Worm (Caenorhabditis elegans) whole organism, L2 larva: Measurements from ENCODE around the gene F10C2.3.

ENCODE experiments used
- C34F6.9 ChIP-seq: fragments of 150-350 bp; optimal IDR thresholded peaks from 2 replicates; lab custom pipeline; 2014; ENCODE audit warnings: missing biosample characterization, missing genetic modification characterization
- F13H6.1 ChIP-seq: sonication (generic microtip); optimal IDR thresholded peaks from 2 replicates; lab custom pipeline; 2016; ENCODE audit warnings: missing genetic modification characterization, missing compliant biosample characterization
- R02D3.7 ChIP-seq: fragments of 150-350 bp; optimal IDR thresholded peaks from 2 replicates; lab custom pipeline; 2014; ENCODE audit warnings: missing biosample characterization, missing genetic modification characterization
- Y55F3AM.14 ChIP-seq: fragments of 200-800 bp; sonication (Bioruptor generic); optimal IDR thresholded peaks from 2 replicates; lab custom pipeline; 2018; ENCODE audit warnings: mild to moderate bottlenecking, missing genetic modification characterization, missing compliant biosample characterization
- aly-2 ChIP-seq: fragments of 150-350 bp; optimal IDR thresholded peaks from 2 replicates; lab custom pipeline; 2014; ENCODE audit warnings: missing biosample characterization, missing genetic modification characterization
- ama-1 ChIP-seq: fragments of 150-350 bp; optimal IDR thresholded peaks from 2 replicates; lab custom pipeline; 2018; ENCODE audit warnings: inconsistent platforms
- blmp-1 ChIP-seq: sonication (generic microtip); optimal IDR thresholded peaks from 2 replicates; lab custom pipeline; 2017; ENCODE audit warnings: missing genetic modification characterization, mild to moderate bottlenecking, missing compliant biosample characterization, antibody characterized with exemption, moderate library complexity; ENCODE audit not compliant: insufficient read depth
- ceh-16 ChIP-seq: fragments of 150-350 bp; optimal IDR thresholded peaks from 2 replicates; lab custom pipeline; 2014; ENCODE audit warnings: missing biosample characterization, missing genetic modification characterization
- crh-2 ChIP-seq: sonication (generic microtip); optimal IDR thresholded peaks from 2 replicates; lab custom pipeline; 2017; ENCODE audit warnings: missing biosample characterization, missing genetic modification characterization
- dmd-4 ChIP-seq: sonication (generic microtip); optimal IDR thresholded peaks from 2 replicates; lab custom pipeline; 2017; ENCODE audit warnings: missing biosample characterization, missing genetic modification characterization
- egl-27 ChIP-seq: sonication (generic microtip); optimal IDR thresholded peaks from 3 replicates; lab custom pipeline; 2017; ENCODE audit warnings: missing biosample characterization, missing genetic modification reagents, missing genetic modification characterization
- elt-3 ChIP-seq: sonication (generic microtip); optimal IDR thresholded peaks from 2 replicates; lab custom pipeline; 2017; ENCODE audit warnings: missing biosample characterization, missing genetic modification characterization
- fos-1 ChIP-seq: fragments of 150-350 bp; optimal IDR thresholded peaks from 2 replicates; lab custom pipeline; 2014; ENCODE audit warnings: missing biosample characterization, missing genetic modification characterization
- lin-11 ChIP-seq: fragments of 150-350 bp; sonication (generic microtip); optimal IDR thresholded peaks from 2 replicates; lab custom pipeline; 2014; ENCODE audit warnings: missing biosample characterization, missing genetic modification characterization, inconsistent platforms, mixed read lengths
- lin-13 ChIP-seq: fragments of 150-350 bp; optimal IDR thresholded peaks from 2 replicates; lab custom pipeline; 2014; ENCODE audit warnings: missing biosample characterization, missing genetic modification reagents, missing genetic modification characterization
- lin-39 ChIP-seq: fragments of 150-350 bp; optimal IDR thresholded peaks from 2 replicates; lab custom pipeline; 2014; ENCODE audit warnings: missing biosample characterization, missing genetic modification reagents, missing genetic modification characterization
- lsy-2 ChIP-seq, 2 experiments: fragments of 150-350 bp in 1 of 2; sonication (generic microtip) in 1 of 2; optimal IDR thresholded peaks; 2 replicates each; lab custom pipeline; 2014 to 2017; ENCODE audit warnings: missing biosample characterization in 2 of 2, missing genetic modification characterization in 2 of 2
- mbf-1 ChIP-seq: sonication (generic microtip); optimal IDR thresholded peaks from 2 replicates; lab custom pipeline; 2017; ENCODE audit warnings: missing biosample characterization, missing genetic modification characterization
- mdl-1 ChIP-seq, 2 experiments: fragments of 150-350 bp in 1 of 2; sonication (generic microtip) in 1 of 2; optimal IDR thresholded peaks; 2 replicates each; lab custom pipeline; 2017; ENCODE audit warnings: missing biosample characterization in 2 of 2, missing genetic modification characterization in 2 of 2
- nhr-11 ChIP-seq: fragments of 150-350 bp; optimal IDR thresholded peaks from 2 replicates; lab custom pipeline; 2014; ENCODE audit warnings: missing biosample characterization, missing genetic modification characterization
- nhr-12 ChIP-seq: fragments of 150-350 bp; optimal IDR thresholded peaks from 2 replicates; lab custom pipeline; 2014; ENCODE audit warnings: missing biosample characterization, missing genetic modification characterization
- nhr-129 ChIP-seq: fragments of 150-350 bp; optimal IDR thresholded peaks from 2 replicates; lab custom pipeline; 2014; ENCODE audit warnings: missing biosample characterization, missing genetic modification characterization
- nhr-21 ChIP-seq: fragments of 150-350 bp; optimal IDR thresholded peaks from 2 replicates; lab custom pipeline; 2014; ENCODE audit warnings: missing biosample characterization, missing genetic modification characterization
- nhr-25 ChIP-seq: fragments of 150-350 bp; sonication (generic microtip); optimal IDR thresholded peaks from 3 replicates; lab custom pipeline; 2014; ENCODE audit warnings: missing biosample characterization, missing genetic modification characterization
- nhr-6 ChIP-seq: fragments of 150-350 bp; optimal IDR thresholded peaks from 2 replicates; lab custom pipeline; 2014; ENCODE audit warnings: missing biosample characterization, missing genetic modification characterization
- nhr-77 ChIP-seq: fragments of 150-350 bp; optimal IDR thresholded peaks from 2 replicates; lab custom pipeline; 2014; ENCODE audit warnings: missing biosample characterization, missing genetic modification characterization
- sem-4 ChIP-seq: fragments of 150-350 bp; optimal IDR thresholded peaks from 2 replicates; lab custom pipeline; 2014; ENCODE audit warnings: missing biosample characterization, missing genetic modification reagents, missing genetic modification characterization
- sma-3 ChIP-seq: sonication (generic microtip); optimal IDR thresholded peaks from 2 replicates; lab custom pipeline; 2016; ENCODE audit warnings: missing genetic modification reagents, missing genetic modification characterization, missing compliant biosample characterization
- sma-9 ChIP-seq, 2 experiments: fragments of 150-350 bp in 1 of 2; sonication (generic microtip) in 1 of 2; optimal IDR thresholded peaks; 2 replicates each; lab custom pipeline; 2014 to 2016; ENCODE audit warnings: missing genetic modification characterization in 2 of 2, mild to moderate bottlenecking in 1 of 2, missing biosample characterization in 1 of 2, missing compliant biosample characterization in 1 of 2, missing genetic modification reagents in 1 of 2, moderate library complexity in 1 of 2
- unc-39 ChIP-seq: fragments of 150-350 bp; optimal IDR thresholded peaks from 2 replicates; lab custom pipeline; 2014; ENCODE audit warnings: missing biosample characterization, missing genetic modification characterization
- unc-55 ChIP-seq: fragments of 150-350 bp; sonication (generic microtip); optimal IDR thresholded peaks from 3 replicates; lab custom pipeline; 2014; ENCODE audit warnings: missing biosample characterization, missing genetic modification reagents, missing genetic modification characterization
- unc-62 ChIP-seq: fragments of 150-350 bp; optimal IDR thresholded peaks from 2 replicates; lab custom pipeline; 2014; ENCODE audit warnings: missing biosample characterization, missing genetic modification reagents, missing genetic modification characterization
- zag-1 ChIP-seq: fragments of 150-350 bp; optimal IDR thresholded peaks from 2 replicates; lab custom pipeline; 2014; ENCODE audit warnings: missing biosample characterization, missing genetic modification characterization
- ztf-4 ChIP-seq: fragments of 150-350 bp; optimal IDR thresholded peaks from 2 replicates; lab custom pipeline; 2014; ENCODE audit warnings: missing biosample characterization, missing genetic modification characterization

Gene F10C2.3

ce11 chrV:12065859-12066258 lies 45.7 kb downstream of the F10C2.3 start (continued):
- no peak for TF ChIP-seq R02D3.7 (tag; lab: Kevin White, UChicago)
- no peak for TF ChIP-seq nhr-11
- TF ChIP-seq ceh-16 (tag; lab: Kevin White, UChicago), result no peak
- no peak for TF ChIP-seq lin-39 (tag; lab: Kevin White, UChicago)
- TF ChIP-seq nhr-6 (tag; lab: Kevin White, UChicago), result no peak
- no peak for TF ChIP-seq nhr-77 (tag; lab: Kevin White, UChicago)

- no peak for TF ChIP-seq lsy-2 (tag; optimal IDR thresholded peaks at IDR 0.05; lab: Kevin White, UChicago)
- TF ChIP-seq R02D3.7 (tag; lab: Kevin White, UChicago), result no peak
- no peak for TF ChIP-seq lin-13 (GFP tag; lab: Kevin White, UChicago)
- no peak for TF ChIP-seq sma-9 (GFP tag; optimal IDR thresholded peaks at IDR 0.05; lab: Kevin White, UChicago)
- no peak for TF ChIP-seq sma-9 (tag; optimal IDR thresholded peaks at IDR 0.05; lab: Kevin White, UChicago)
- no peak for TF ChIP-seq mbf-1 (tag; lab: Kevin White, UChicago)
- TF ChIP-seq ceh-16 (tag; lab: Kevin White, UChicago), result no peak
- no peak for TF ChIP-seq F13H6.1 (tag; lab: Kevin White, UChicago)
- no peak for TF ChIP-seq ztf-4 (tag; lab: Kevin White, UChicago)
- no peak for TF ChIP-seq nhr-6 (tag; lab: Kevin White, UChicago)
- no peak for TF ChIP-seq unc-55 (GFP tag; lab: Kevin White, UChicago)
- TF ChIP-seq egl-27 (tag; lab: Kevin White, UChicago), result no peak
- TF ChIP-seq fos-1, result no peak
- no peak for TF ChIP-seq nhr-129 (tag; lab: Kevin White, UChicago)
- TF ChIP-seq dmd-4, result no peak
- TF ChIP-seq unc-39 (tag; lab: Kevin White, UChicago), result no peak
Observed at ce11 chrV:12068437-12068836, 48.3 kb downstream of the F10C2.3 start, which contains the start of gene kmo-2. kmo-2 (minus strand) TSS chrV:12068537.

DNA sequence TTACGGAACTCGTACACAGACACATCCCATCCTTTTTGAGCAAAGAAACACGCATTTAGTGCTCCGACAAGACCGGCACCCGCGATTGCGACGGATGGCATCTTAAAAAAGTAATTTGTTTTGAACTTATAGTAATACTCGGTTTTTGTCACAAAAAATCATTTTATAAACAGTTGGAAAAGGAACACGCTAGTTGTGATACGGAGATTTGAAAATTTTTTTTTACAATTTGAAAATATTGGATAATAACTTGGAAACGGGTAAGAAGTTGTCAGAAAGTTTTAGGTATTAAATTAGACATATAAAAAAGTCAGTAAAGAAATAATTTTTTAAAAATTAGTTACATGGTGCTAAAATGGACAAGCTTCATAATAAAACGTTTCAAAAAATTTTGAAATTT lies 50.3 kb downstream of the F10C2.3 start, which contains the start of gene kmo-1:
kmo-1 (minus strand) TSS at position 101 of the 400 bp plus-strand sequence.
- TF ChIP-seq nhr-12, result no peak
- no peak for TF ChIP-seq sem-4 (tag; lab: Kevin White, UChicago)
- no peak for TF ChIP-seq nhr-77 (tag; lab: Kevin White, UChicago)
- TF ChIP-seq nhr-21 (tag; lab: Kevin White, UChicago), result no peak

ce11 chrV:12071483-12071882 lies 51.4 kb downstream of the F10C2.3 start:
- TF ChIP-seq R02D3.7 (tag; lab: Kevin White, UChicago), result no peak
- peak; percentile 29 for TF ChIP-seq sma-3 (GFP tag; lab: Kevin White, UChicago)
- no peak for TF ChIP-seq lin-39 (tag; lab: Kevin White, UChicago)
- peak; percentile 60 for TF ChIP-seq sma-9 (GFP tag; optimal IDR thresholded peaks at IDR 0.05; lab: Kevin White, UChicago)
- no peak for TF ChIP-seq sma-9 (tag; optimal IDR thresholded peaks at IDR 0.05; lab: Kevin White, UChicago)
- no peak for TF ChIP-seq lin-11 (tag; lab: Kevin White, UChicago)
- no peak for TF ChIP-seq nhr-12
- peak; percentile 54 for TF ChIP-seq nhr-21 (tag; lab: Kevin White, UChicago)
- no peak for TF ChIP-seq Y55F3AM.14 (GFP tag; lab: Kevin White, UChicago)
- no peak for TF ChIP-seq lsy-2 (tag; optimal IDR thresholded peaks at IDR 0.05; lab: Kevin White, UChicago)
- no peak for TF ChIP-seq zag-1
- TF ChIP-seq fos-1, result peak; percentile 33
- peak; percentile 27 to 34 for TF ChIP-seq mdl-1 (tag; optimal IDR thresholded peaks at IDR 0.05; lab: Kevin White, UChicago)
- no peak for TF ChIP-seq aly-2
- TF ChIP-seq C34F6.9 (tag; lab: Kevin White, UChicago), result no peak
- TF ChIP-seq ceh-16 (tag; lab: Kevin White, UChicago), result no peak
- no peak for TF ChIP-seq unc-62 (GFP tag; lab: Kevin White, UChicago)
- TF ChIP-seq nhr-129 (tag; lab: Kevin White, UChicago), result peak; percentile 34
- no peak for TF ChIP-seq egl-27 (tag; lab: Kevin White, UChicago)
- TF ChIP-seq blmp-1 (tag; lab: Kevin White, UChicago), result peak; percentile 43
- TF ChIP-seq lin-13 (GFP tag; lab: Kevin White, UChicago), result no peak
- no peak for TF ChIP-seq elt-3 (tag; lab: Kevin White, UChicago)
- TF ChIP-seq nhr-6 (tag; lab: Kevin White, UChicago), result no peak
- TF ChIP-seq nhr-25 (tag; lab: Kevin White, UChicago), result peak; percentile 44
- TF ChIP-seq ama-1 (lab: Kevin White, UChicago), result no peak
- TF ChIP-seq crh-2 (tag; lab: Kevin White, UChicago), result peak; percentile 43
